Worm (Caenorhabditis elegans) whole organism, young adult: ENCODE data around the gene fbxa-127.

Experiments
- B0035.1 ChIP-seq: sonication (generic microtip); optimal IDR thresholded peaks from 2 replicates; lab custom pipeline; 2016; ENCODE audit warnings: missing genetic modification characterization, mild to moderate bottlenecking, missing compliant biosample characterization, missing genotype, missing genetic modification reagents
- C06A6.2 ChIP-seq: fragments of 200-800 bp; sonication (Bioruptor generic); conservative IDR thresholded peaks from 2 replicates; pipeline ENCODE4 v1.3.6; 2022; ENCODE audit warnings: missing genetic modification characterization, missing compliant biosample characterization
- D2030.7 ChIP-seq: fragments of 200-800 bp; sonication (Bioruptor generic); IDR thresholded peaks from 2 replicates; pipeline ENCODE4 v1.3.6; 2022; ENCODE audit warnings: missing genetic modification reagents, missing genetic modification characterization, missing compliant biosample characterization
- F57C9.4 ChIP-seq: sonication (generic microtip); optimal IDR thresholded peaks from 2 replicates; lab custom pipeline; 2017; ENCODE audit warnings: mild to moderate bottlenecking, missing genetic modification characterization, missing compliant biosample characterization
- K12H6.12 ChIP-seq: fragments of 200-800 bp; sonication (Bioruptor generic); optimal IDR thresholded peaks from 2 replicates; lab custom pipeline; 2018; ENCODE audit warnings: mild to moderate bottlenecking, missing genetic modification characterization, missing compliant biosample characterization
- T07F8.4 ChIP-seq: sonication (generic microtip); optimal IDR thresholded peaks from 2 replicates; lab custom pipeline; 2016; ENCODE audit warnings: mild to moderate bottlenecking, missing genetic modification characterization, moderate library complexity, missing compliant biosample characterization
- Y53F4B.3 ChIP-seq: fragments of 200-800 bp; sonication (Bioruptor generic); IDR thresholded peaks from 2 replicates; pipeline ENCODE4 v1.3.6; 2022; ENCODE audit warnings: missing genetic modification reagents, missing genetic modification characterization, missing compliant biosample characterization
- Y56A3A.18 ChIP-seq: fragments of 200-800 bp; sonication (Bioruptor generic); IDR thresholded peaks from 2 replicates; pipeline ENCODE4 v1.3.6; 2022; ENCODE audit warnings: missing genetic modification reagents, missing genetic modification characterization, missing compliant biosample characterization
- Y79H2A.3 ChIP-seq: fragments of 200-800 bp; sonication (Bioruptor generic); conservative IDR thresholded peaks from 2 replicates; pipeline ENCODE4 v1.3.6; 2022; ENCODE audit warnings: missing genetic modification reagents, missing genetic modification characterization, missing compliant biosample characterization
- Y95B8A.8 ChIP-seq: fragments of 200-800 bp; sonication (Bioruptor generic); IDR thresholded peaks from 2 replicates; pipeline ENCODE4 v1.3.6; 2022; ENCODE audit warnings: missing genetic modification reagents, missing genetic modification characterization, missing compliant biosample characterization
- akir-1 ChIP-seq: fragments of 200-800 bp; sonication (Bioruptor generic); optimal IDR thresholded peaks from 2 replicates; lab custom pipeline; 2018; ENCODE audit warnings: mild to moderate bottlenecking, missing genetic modification characterization, moderate library complexity, missing compliant biosample characterization
- aptf-3 ChIP-seq: fragments of 200-800 bp; sonication (Bioruptor generic); IDR thresholded peaks from 2 replicates; pipeline ENCODE4 v1.3.6; 2022; ENCODE audit warnings: missing genetic modification characterization, missing compliant biosample characterization
- attf-5 ChIP-seq: fragments of 200-800 bp; sonication (Bioruptor generic); optimal IDR thresholded peaks from 2 replicates; lab custom pipeline; 2018; ENCODE audit warnings: mild to moderate bottlenecking, missing genetic modification characterization, missing compliant biosample characterization
- attf-6 ChIP-seq: fragments of 200-800 bp; sonication (Bioruptor generic); IDR thresholded peaks from 2 replicates; pipeline ENCODE4 v1.3.6; 2022; ENCODE audit warnings: missing genetic modification reagents, missing genetic modification characterization, missing compliant biosample characterization
- cebp-2 ChIP-seq: fragments of 200-800 bp; sonication (Bioruptor generic); IDR thresholded peaks from 2 replicates; pipeline ENCODE4 v1.3.6; 2022; ENCODE audit warnings: missing genetic modification characterization, missing compliant biosample characterization
- ceh-79 ChIP-seq: sonication (generic microtip); optimal IDR thresholded peaks from 2 replicates; lab custom pipeline; 2017; ENCODE audit warnings: mild to moderate bottlenecking, missing genetic modification characterization, missing compliant biosample characterization
- ceh-91 ChIP-seq: fragments of 200-800 bp; sonication (Bioruptor generic); IDR thresholded peaks from 2 replicates; pipeline ENCODE4 v1.3.6; 2022; ENCODE audit warnings: missing genetic modification reagents, missing genetic modification characterization, missing compliant biosample characterization
- dox-1 ChIP-seq: fragments of 200-800 bp; sonication (Bioruptor generic); IDR thresholded peaks from 2 replicates; pipeline ENCODE4 v1.3.6; 2022; ENCODE audit warnings: missing genetic modification reagents, missing genetic modification characterization, missing compliant biosample characterization
- dpff-1 ChIP-seq: sonication (generic microtip); optimal IDR thresholded peaks from 2 replicates; lab custom pipeline; 2017; ENCODE audit warnings: mild to moderate bottlenecking, missing genetic modification characterization, missing compliant biosample characterization
- egl-44 ChIP-seq: fragments of 200-800 bp; sonication (Bioruptor generic); IDR thresholded peaks from 2 replicates; pipeline ENCODE4 v1.3.6; 2022; ENCODE audit warnings: missing genetic modification reagents, missing genetic modification characterization, missing compliant biosample characterization
- ets-4 ChIP-seq: fragments of 200-800 bp; sonication (Bioruptor generic); optimal IDR thresholded peaks from 2 replicates; lab custom pipeline; 2018; ENCODE audit warnings: mild to moderate bottlenecking, missing genetic modification characterization, missing compliant biosample characterization
- him-1 ChIP-seq: sonication (generic microtip); optimal IDR thresholded peaks from 2 replicates; lab custom pipeline; 2016; ENCODE audit warnings: missing genotype, missing genetic modification reagents, missing genetic modification characterization, missing compliant biosample characterization
- hlh-26 ChIP-seq: fragments of 200-800 bp; sonication (Bioruptor generic); conservative IDR thresholded peaks from 2 replicates; pipeline ENCODE4 v1.3.6; 2022; ENCODE audit warnings: missing genetic modification reagents, missing genetic modification characterization, missing compliant biosample characterization
- hmg-1.2 ChIP-seq: fragments of 200-800 bp; sonication (Bioruptor generic); IDR thresholded peaks from 2 replicates; pipeline ENCODE4 v1.3.6; 2022; ENCODE audit warnings: missing genetic modification reagents, missing genetic modification characterization, missing compliant biosample characterization
- hrde-1 ChIP-seq: sonication (generic microtip); optimal IDR thresholded peaks from 2 replicates; lab custom pipeline; 2016; ENCODE audit warnings: missing genetic modification characterization, mild to moderate bottlenecking, missing compliant biosample characterization, moderate library complexity, missing genotype, missing genetic modification reagents, borderline replicate concordance
- hsf-1 ChIP-seq: fragments of 200-800 bp; sonication (Bioruptor generic); IDR thresholded peaks from 2 replicates; pipeline ENCODE4 v1.3.6; 2022; ENCODE audit warnings: missing genetic modification reagents, missing genetic modification characterization, missing compliant biosample characterization
- let-526 ChIP-seq: fragments of 200-800 bp; sonication (Bioruptor generic); IDR thresholded peaks from 2 replicates; pipeline ENCODE4 v1.3.6; 2022; ENCODE audit warnings: missing genetic modification reagents, missing genetic modification characterization, missing compliant biosample characterization
- lin-40 ChIP-seq: sonication (generic microtip); optimal IDR thresholded peaks from 2 replicates; lab custom pipeline; 2016; ENCODE audit warnings: missing genetic modification characterization, mild to moderate bottlenecking, missing compliant biosample characterization, missing genotype, missing genetic modification reagents
- lin-54 ChIP-seq: fragments of 200-800 bp; sonication (Bioruptor generic); optimal IDR thresholded peaks from 2 replicates; lab custom pipeline; 2018; ENCODE audit warnings: mild to moderate bottlenecking, missing genetic modification characterization, missing compliant biosample characterization
- madf-8 ChIP-seq: fragments of 200-800 bp; sonication (Bioruptor generic); conservative IDR thresholded peaks from 2 replicates; pipeline ENCODE4 v1.3.6; 2022; ENCODE audit warnings: missing genetic modification reagents, missing genetic modification characterization, missing compliant biosample characterization
- mxl-1 ChIP-seq: sonication (generic microtip); optimal IDR thresholded peaks from 2 replicates; lab custom pipeline; 2016; ENCODE audit warnings: missing genetic modification characterization, missing compliant biosample characterization
- nfya-1 ChIP-seq: sonication (generic microtip); optimal IDR thresholded peaks from 2 replicates; lab custom pipeline; 2017; ENCODE audit warnings: antibody characterized with exemption, missing compliant biosample characterization, missing genetic modification characterization, borderline replicate concordance; ENCODE audit not compliant: insufficient read depth
- nfya-2 ChIP-seq: fragments of 200-800 bp; sonication (Bioruptor generic); IDR thresholded peaks from 2 replicates; pipeline ENCODE4 v1.3.6; 2022; ENCODE audit warnings: missing genetic modification reagents, missing genetic modification characterization, missing compliant biosample characterization
- nfyb-1 ChIP-seq: fragments of 200-800 bp; sonication (Bioruptor generic); IDR thresholded peaks from 2 replicates; pipeline ENCODE4 v1.3.6; 2022; ENCODE audit warnings: missing genetic modification reagents, missing genetic modification characterization, missing compliant biosample characterization
- nhr-120 ChIP-seq: fragments of 200-800 bp; sonication (Bioruptor generic); IDR thresholded peaks from 2 replicates; pipeline ENCODE4 v1.3.6; 2022; ENCODE audit warnings: missing genetic modification characterization, missing compliant biosample characterization
- nhr-179 ChIP-seq: sonication (generic microtip); optimal IDR thresholded peaks from 2 replicates; lab custom pipeline; 2016; ENCODE audit warnings: mild to moderate bottlenecking, missing genetic modification characterization, missing compliant biosample characterization
- pbrm-1 ChIP-seq: fragments of 200-800 bp; sonication (Bioruptor generic); IDR thresholded peaks from 2 replicates; pipeline ENCODE4 v1.3.6; 2022; ENCODE audit warnings: missing genetic modification reagents, missing genetic modification characterization, missing compliant biosample characterization
- sea-2 ChIP-seq: fragments of 200-800 bp; sonication (Bioruptor generic); IDR thresholded peaks from 2 replicates; pipeline ENCODE4 v1.3.6; 2022; ENCODE audit warnings: missing genetic modification characterization, missing compliant biosample characterization
- snpc-1.1 ChIP-seq: sonication (generic microtip); optimal IDR thresholded peaks from 2 replicates; lab custom pipeline; 2017; ENCODE audit warnings: missing genetic modification characterization, mild to moderate bottlenecking, missing compliant biosample characterization, antibody characterized with exemption, moderate library complexity, missing genotype, missing genetic modification reagents; ENCODE audit not compliant: insufficient read depth
- snpc-1.3 ChIP-seq: sonication (generic microtip); optimal IDR thresholded peaks from 2 replicates; lab custom pipeline; 2017; ENCODE audit warnings: missing genetic modification characterization, mild to moderate bottlenecking, missing compliant biosample characterization, antibody characterized with exemption, moderate library complexity, missing genotype, missing genetic modification reagents; ENCODE audit not compliant: insufficient read depth
- snpc-3.4 ChIP-seq: sonication (generic microtip); optimal IDR thresholded peaks from 2 replicates; lab custom pipeline; 2017; ENCODE audit warnings: missing genetic modification characterization, mild to moderate bottlenecking, missing compliant biosample characterization, antibody characterized with exemption, moderate library complexity, missing genotype, missing genetic modification reagents
- tlf-1 ChIP-seq: fragments of 200-800 bp; sonication (Bioruptor generic); optimal IDR thresholded peaks from 2 replicates; lab custom pipeline; 2018; ENCODE audit warnings: mild to moderate bottlenecking, missing genetic modification characterization, missing compliant biosample characterization
- ztf-28 ChIP-seq: fragments of 200-800 bp; sonication (Bioruptor generic); IDR thresholded peaks from 2 replicates; pipeline ENCODE4 v1.3.6; 2022; ENCODE audit warnings: missing genetic modification reagents, missing genetic modification characterization, missing compliant biosample characterization
- ztf-6 ChIP-seq: fragments of 200-800 bp; sonication (Bioruptor generic); IDR thresholded peaks from 2 replicates; pipeline ENCODE4 v1.3.6; 2022; ENCODE audit warnings: missing genetic modification reagents, missing genetic modification characterization, missing compliant biosample characterization

fbxa-127 gene

DNA sequence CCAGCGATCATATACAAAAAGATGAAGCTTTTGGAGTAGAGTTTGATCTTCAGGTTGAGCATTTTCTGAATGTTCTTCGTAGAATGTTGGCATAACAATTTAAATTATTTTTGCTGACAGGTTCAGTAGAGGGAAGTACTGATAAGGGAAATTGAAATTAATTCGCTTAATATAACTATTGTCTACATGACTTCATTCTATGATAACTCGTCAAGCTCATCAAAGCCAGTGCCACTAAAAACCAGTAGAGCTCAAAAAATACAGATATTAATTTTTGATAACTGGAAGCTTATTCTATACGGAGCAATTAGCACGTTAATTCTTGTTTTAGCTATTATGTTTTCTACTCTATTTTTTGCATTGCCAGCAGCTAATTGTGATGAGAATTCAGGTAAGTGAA is 10.6 kb downstream of the fbxa-127 start, which contains the start of the genes clec-29 and clec-39:
Gene clec-29 (minus strand): TSS at position 101 of the 400 bp plus-strand sequence.
Gene clec-39 (plus strand): TSS at position 169 of the 400 bp plus-strand sequence.
- TF ChIP-seq madf-8 (no peak), T07F8.4 (tag; lab: Kevin White, UChicago) (no peak), him-1 (tag; lab: Kevin White, UChicago) (no peak), nfyb-1 (GFP tag; lab: Robert Waterston, UW) (no peak), mxl-1 (tag; lab: Kevin White, UChicago) (no peak), C06A6.2 (GFP tag; lab: Robert Waterston, UW) (no peak), ets-4 (no peak), F57C9.4 (tag; lab: Kevin White, UChicago) (no peak), snpc-1.1 (tag; lab: Kevin White, UChicago) (no peak), ceh-79 (tag; lab: Kevin White, UChicago) (no peak), nfya-1 (tag; lab: Kevin White, UChicago) (no peak), snpc-1.3 (tag; lab: Kevin White, UChicago) (no peak), Y79H2A.3 (GFP tag; lab: Robert Waterston, UW) (no peak), cebp-2 (GFP tag; lab: Robert Waterston, UW) (no peak), nhr-120 (GFP tag; lab: Robert Waterston, UW) (no peak), snpc-3.4 (tag; lab: Kevin White, UChicago) (no peak), ztf-28 (GFP tag; lab: Robert Waterston, UW) (no peak), lin-54 (GFP tag; lab: Kevin White, UChicago) (no peak), K12H6.12 (tag; lab: Kevin White, UChicago) (no peak)

DNA sequence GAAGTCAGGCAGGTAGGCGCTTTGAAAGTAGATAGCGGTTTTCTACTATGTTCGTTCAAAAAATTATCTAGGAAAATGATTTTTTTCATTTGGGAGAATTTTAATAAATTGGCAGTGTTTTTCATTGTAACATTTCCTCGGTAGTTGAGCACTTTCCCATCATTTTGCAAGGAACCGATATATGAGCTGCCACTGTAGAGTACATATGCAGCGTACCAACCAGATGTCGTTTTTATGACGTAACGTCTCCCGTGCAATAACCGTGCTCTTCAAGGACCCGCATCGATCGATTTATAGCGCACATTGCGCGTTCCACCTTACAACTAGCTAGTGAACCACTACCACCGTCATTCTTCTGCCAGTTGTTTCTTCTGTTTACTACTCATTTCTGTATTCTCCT is 13.6 kb downstream of the fbxa-127 start, which contains the start of gene T25E12.6:
Gene T25E12.6 (plus strand): TSS at position 301 of the 400 bp plus-strand sequence.
- no peak for TF ChIP-seq mxl-1 (tag; lab: Kevin White, UChicago)

- TF ChIP-seq pbrm-1 (GFP tag; lab: Robert Waterston, UW) (peak; percentile 57), hrde-1 (tag; lab: Kevin White, UChicago) (peak; percentile 74), madf-8 (peak; percentile 63), dox-1 (GFP tag; lab: Robert Waterston, UW) (no peak), Y95B8A.8 (GFP tag; lab: Robert Waterston, UW) (peak; percentile 95), B0035.1 (no peak), tlf-1 (peak; percentile 48), hlh-26 (GFP tag; lab: Robert Waterston, UW) (no peak), snpc-1.3 (tag; lab: Kevin White, UChicago) (no peak), attf-5 (no peak), dpff-1 (tag; lab: Kevin White, UChicago) (no peak), Y53F4B.3 (GFP tag; lab: Robert Waterston, UW) (no peak), nhr-179 (tag; lab: Kevin White, UChicago) (no peak), sea-2 (GFP tag; lab: Robert Waterston, UW) (no peak), lin-54 (GFP tag; lab: Kevin White, UChicago) (peak; percentile 38), attf-6 (GFP tag; lab: Robert Waterston, UW) (peak; percentile 93), lin-40 (tag; lab: Kevin White, UChicago) (no peak), let-526 (GFP tag; lab: Robert Waterston, UW) (no peak), ceh-91 (GFP tag; lab: Robert Waterston, UW) (peak; percentile 64; the same call in 1 of the 2 replicates), akir-1 (GFP tag; lab: Kevin White, UChicago) (no peak), hmg-1.2 (GFP tag; lab: Robert Waterston, UW) (peak; percentile 36), ztf-6 (GFP tag; lab: Robert Waterston, UW) (no peak), egl-44 (GFP tag; lab: Robert Waterston, UW) (peak; percentile 27; the same call in 1 of the 2 replicates), Y56A3A.18 (0 out of 2 replicates have a peak, but pooled peaks have one; percentile 53), hsf-1 (GFP tag; lab: Robert Waterston, UW) (peak; percentile 72), D2030.7 (GFP tag; lab: Robert Waterston, UW) (peak; percentile 80), aptf-3 (GFP tag; lab: Robert Waterston, UW) (0 out of 2 replicates have a peak, but pooled peaks have one; percentile 43), nfya-2 (GFP tag; lab: Robert Waterston, UW) (no peak)
These were observed 16.3 kb downstream of the fbxa-127 start for ce11 chrV:16744783-16745182.
